Fruit fly (Drosophila melanogaster) whole organism, embryonic: Measurements from ENCODE around the gene CG11723.

Experiments used
- B-H1 ChIP-seq: fragments of 200-800 bp; sonication (Bioruptor generic); IDR thresholded peaks from 3 replicates; pipeline ENCODE4 v1.3.6; 2022; ENCODE audit warnings: missing biosample characterization, missing genetic modification characterization
- BtbVII ChIP-seq: fragments of 200-800 bp; sonication (Bioruptor generic); optimal IDR thresholded peaks from 3 replicates; lab custom pipeline; 2017; ENCODE audit warnings: missing biosample characterization, mild to moderate bottlenecking, missing genetic modification characterization
- CG14441 ChIP-seq: fragments of 200-800 bp; sonication (Bioruptor generic); IDR thresholded peaks from 2 replicates; pipeline ENCODE4 v1.3.6; 2022; ENCODE audit warnings: missing biosample characterization, missing genetic modification characterization
- CG16779 ChIP-seq: fragments of 200-800 bp; sonication (Bioruptor generic); IDR thresholded peaks from 2 replicates; pipeline ENCODE4 v1.3.6; 2022; ENCODE audit warnings: missing biosample characterization, missing genetic modification characterization
- CG6854 ChIP-seq: fragments of 200-800 bp; sonication (Bioruptor generic); optimal IDR thresholded peaks from 3 replicates; lab custom pipeline; 2017; ENCODE audit warnings: missing biosample characterization, mild to moderate bottlenecking, missing genetic modification characterization
- Dek ChIP-seq: fragments of 200-800 bp; sonication (Bioruptor generic); optimal IDR thresholded peaks from 3 replicates; lab custom pipeline; 2019; ENCODE audit warnings: missing biosample characterization, mild to moderate bottlenecking, missing genetic modification characterization, moderate library complexity
- cas ChIP-seq: fragments of 200-800 bp; sonication (Bioruptor generic); IDR thresholded peaks from 2 replicates; pipeline ENCODE4 v1.3.6; 2022; ENCODE audit warnings: missing biosample characterization, missing genetic modification characterization
- dpn ChIP-seq, 2 experiments: fragments of 200-800 bp; sonication (Bioruptor generic); optimal IDR thresholded peaks; 3 replicates each; lab custom pipeline; 2016; ENCODE audit warnings: missing biosample characterization in 2 of 2, missing genetic modification characterization in 2 of 2
- gcm2 ChIP-seq: fragments of 200-800 bp; sonication (Bioruptor generic); optimal IDR thresholded peaks from 2 replicates; lab custom pipeline; 2016; ENCODE audit warnings: missing biosample characterization, missing genetic modification characterization
- her ChIP-seq: fragments of 200-800 bp; sonication (Bioruptor generic); optimal IDR thresholded peaks from 2 replicates; lab custom pipeline; 2016; ENCODE audit warnings: missing biosample characterization, missing genetic modification characterization

DNA sequence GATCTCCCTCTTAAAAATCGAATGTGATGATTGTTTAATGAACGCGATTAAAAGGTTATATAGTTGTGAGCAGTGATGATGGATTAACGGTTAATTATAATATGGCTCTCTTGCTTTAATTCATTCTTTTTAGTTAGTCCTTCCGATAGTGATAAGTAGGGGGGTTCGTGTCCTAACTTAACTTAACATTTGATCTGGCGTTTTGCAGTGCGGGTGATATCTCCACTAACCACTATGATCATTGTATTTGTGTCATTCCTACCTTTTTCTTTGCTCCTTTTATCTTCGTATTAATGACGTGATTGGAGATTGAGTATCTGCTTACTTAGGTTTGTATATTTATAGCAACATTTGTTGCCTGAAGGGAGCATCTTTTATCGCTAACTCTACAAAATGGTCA lies 48.3 kb upstream of the CG11723 start:
- TF ChIP-seq B-H1 = no peak
- no peak for TF ChIP-seq dpn (GFP tag; optimal IDR thresholded peaks at IDR 0.05; lab: Kevin White, UChicago)
- TF ChIP-seq Dek (tag; lab: Kevin White, UChicago) = no peak
- no peak for TF ChIP-seq CG14441 (GFP tag; lab: Robert Waterston, UW)
- TF ChIP-seq CG16779 (GFP tag; lab: Robert Waterston, UW) = no peak
- TF ChIP-seq cas = no peak
- no peak for TF ChIP-seq gcm2 (GFP tag; lab: Kevin White, UChicago)
- no peak for TF ChIP-seq her
- TF ChIP-seq BtbVII (GFP tag; lab: Kevin White, UChicago) = no peak
- no peak for TF ChIP-seq CG6854 (GFP tag; lab: Kevin White, UChicago)
